Worm (Caenorhabditis elegans): ENCODE results near the gene skat-1.

skat-1 gene

DNA sequence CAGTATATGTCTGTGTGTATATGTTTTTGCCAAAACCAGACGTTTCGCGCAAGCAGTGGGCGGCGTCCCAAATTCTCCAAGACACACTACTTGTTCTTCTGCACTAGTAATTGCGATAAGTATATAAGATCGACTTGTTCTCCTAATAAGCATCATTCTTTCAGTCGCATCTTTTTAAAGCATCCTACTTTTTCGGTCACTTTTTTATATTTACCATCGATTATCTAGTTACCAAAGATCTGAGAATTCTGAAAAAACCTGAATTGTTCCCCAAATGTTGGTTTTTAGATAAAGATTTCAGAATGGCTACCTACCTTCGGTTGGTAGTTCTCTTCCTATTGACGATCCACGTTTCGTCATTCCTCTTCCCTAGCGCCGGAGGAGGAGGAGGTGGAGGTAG is 34.6 kb downstream of the skat-1 start, which contains the start of gene grl-25:
grl-25 (plus strand) TSS at position 301 of the 400 bp plus-strand sequence.
- no peak for TF ChIP-seq ztf-11 (tag; optimal IDR thresholded peaks at IDR 0.05)
- TF ChIP-seq unc-62 (GFP tag; optimal IDR thresholded peaks at IDR 0.05) = no peak
- no peak for TF ChIP-seq flh-1 (GFP tag; optimal IDR thresholded peaks at IDR 0.05)
- no peak for TF ChIP-seq nhr-28 (tag; optimal IDR thresholded peaks at IDR 0.05)
- no peak for TF ChIP-seq ceh-83 (GFP tag; optimal IDR thresholded peaks at IDR 0.05)
- no peak for TF ChIP-seq ceh-39 (tag; optimal IDR thresholded peaks at IDR 0.05)

- TF ChIP-seq pha-4 (tag; optimal IDR thresholded peaks at IDR 0.05) = no peak
- TF ChIP-seq zip-8 (tag; optimal IDR thresholded peaks at IDR 0.05) = peak; percentile 29
- TF ChIP-seq ceh-43 (GFP tag; optimal IDR thresholded peaks at IDR 0.05) = no peak
- no peak for TF ChIP-seq unc-62 (GFP tag; optimal IDR thresholded peaks at IDR 0.05)
- no peak for TF ChIP-seq elt-3 (tag; optimal IDR thresholded peaks at IDR 0.05)
- TF ChIP-seq tbx-8 (GFP tag; optimal IDR thresholded peaks at IDR 0.05) = no peak
- TF ChIP-seq drap-1 (GFP tag; optimal IDR thresholded peaks at IDR 0.05) = no peak
Measured at ce11 chrIII:8960664-8961063, 35.9 kb downstream of the skat-1 start, which contains the start of gene ZK643.6. ZK643.6 (minus strand) TSS chrIII:8960764.

DNA sequence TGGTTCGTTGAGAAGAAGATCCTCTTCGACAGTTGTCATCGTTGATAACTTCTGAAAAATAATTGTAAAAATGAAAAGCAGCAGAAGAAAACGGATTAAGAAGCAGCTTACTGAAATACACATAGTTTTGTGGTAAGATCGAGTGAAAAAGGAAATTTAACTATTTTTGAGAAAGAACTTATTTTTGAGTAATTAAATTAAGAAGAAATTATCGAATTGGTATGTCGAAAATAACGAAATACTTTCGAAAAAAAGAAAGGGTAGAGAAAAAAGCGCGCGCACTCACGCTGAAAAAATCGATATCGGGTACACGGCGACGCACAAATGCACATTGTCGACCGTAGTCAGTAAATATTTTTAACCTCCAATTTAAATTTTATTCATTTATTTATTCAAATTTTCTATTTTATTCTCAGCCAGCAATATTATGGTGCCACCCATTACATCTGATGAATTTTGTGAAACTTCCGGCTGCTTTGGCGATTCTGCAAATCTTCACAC is 40.4 kb downstream of the skat-1 start, which contains the start of the genes ZK643.5 and ZK643.2:
ZK643.5 (minus strand) TSS at position 51 of the 501 bp plus-strand sequence.
ZK643.2 (plus strand) TSS at position 395 of the 501 bp plus-strand sequence.
- TF ChIP-seq lsy-2 (tag; optimal IDR thresholded peaks at IDR 0.05) (peak; percentile 94), ces-1 (GFP tag; optimal IDR thresholded peaks at IDR 0.05) (peak; percentile 64), pha-4 (tag; optimal IDR thresholded peaks at IDR 0.05) (peak; percentile 15), tbx-8 (GFP tag; optimal IDR thresholded peaks at IDR 0.05) (no peak), mls-2 (tag; optimal IDR thresholded peaks at IDR 0.05) (no peak), ceh-39 (tag; optimal IDR thresholded peaks at IDR 0.05) (peak; percentile 97), sptf-1 (tag; optimal IDR thresholded peaks at IDR 0.05) (no peak), lin-13 (tag; optimal IDR thresholded peaks at IDR 0.05) (peak; percentile 23), mep-1 (tag; optimal IDR thresholded peaks at IDR 0.05) (peak; percentile 69)

DNA sequence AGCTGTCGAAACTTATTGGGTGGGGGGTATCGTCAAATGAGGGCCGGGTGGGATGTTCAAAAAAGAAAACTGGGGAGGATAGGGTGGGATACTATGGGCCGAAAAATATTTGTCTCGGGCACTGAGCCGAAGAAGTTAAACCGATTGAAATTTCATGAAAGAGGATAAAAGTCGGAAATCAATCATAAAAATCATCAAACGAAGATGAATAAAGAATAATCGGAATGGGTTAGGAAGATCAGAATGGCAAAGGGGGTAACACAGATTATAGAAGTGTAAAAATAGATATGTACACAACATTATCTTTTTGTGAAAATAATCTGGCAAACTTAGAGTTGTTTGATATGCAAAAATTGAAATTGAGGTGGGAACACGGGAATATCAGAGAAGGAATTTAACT is 41.0 kb downstream of the skat-1 start:
- TF ChIP-seq flh-1 (GFP tag; optimal IDR thresholded peaks at IDR 0.05) (no peak), lin-32 (GFP tag; optimal IDR thresholded peaks at IDR 0.05) (no peak), unc-39 (tag; optimal IDR thresholded peaks at IDR 0.05) (no peak), drap-1 (GFP tag; optimal IDR thresholded peaks at IDR 0.05) (no peak), ceh-39 (tag; optimal IDR thresholded peaks at IDR 0.05) (no peak), ces-1 (GFP tag; optimal IDR thresholded peaks at IDR 0.05) (no peak), cnd-1 (tag; optimal IDR thresholded peaks at IDR 0.05) (no peak)

- TF ChIP-seq blmp-1 (tag; optimal IDR thresholded peaks at IDR 0.05) = no peak
- TF ChIP-seq ceh-43 (GFP tag; optimal IDR thresholded peaks at IDR 0.05) = no peak
- TF ChIP-seq lsy-2 (tag; optimal IDR thresholded peaks at IDR 0.05) = no peak
- no peak for TF ChIP-seq zip-8 (tag; optimal IDR thresholded peaks at IDR 0.05)
- TF ChIP-seq mep-1 (tag; optimal IDR thresholded peaks at IDR 0.05) = no peak
- TF ChIP-seq elt-1 (tag; optimal IDR thresholded peaks at IDR 0.05; ENCODE audit: borderline replicate concordance, insufficient read depth) = no peak
- no peak for TF ChIP-seq ceh-83 (GFP tag; optimal IDR thresholded peaks at IDR 0.05)
- TF ChIP-seq ces-1 (GFP tag; optimal IDR thresholded peaks at IDR 0.05) = no peak
- TF ChIP-seq nhr-237 (tag; optimal IDR thresholded peaks at IDR 0.05) = no peak
- TF ChIP-seq mls-2 (tag; optimal IDR thresholded peaks at IDR 0.05) = no peak
- no peak for TF ChIP-seq pha-4 (tag; optimal IDR thresholded peaks at IDR 0.05)
- no peak for TF ChIP-seq elt-3 (tag; optimal IDR thresholded peaks at IDR 0.05)
- TF ChIP-seq M03D4.4 (tag; optimal IDR thresholded peaks at IDR 0.05) = no peak
- no peak for TF ChIP-seq ztf-11 (tag; optimal IDR thresholded peaks at IDR 0.05)
Measured at ce11 chrIII:8949147-8949546, 47.4 kb downstream of the skat-1 start.

DNA sequence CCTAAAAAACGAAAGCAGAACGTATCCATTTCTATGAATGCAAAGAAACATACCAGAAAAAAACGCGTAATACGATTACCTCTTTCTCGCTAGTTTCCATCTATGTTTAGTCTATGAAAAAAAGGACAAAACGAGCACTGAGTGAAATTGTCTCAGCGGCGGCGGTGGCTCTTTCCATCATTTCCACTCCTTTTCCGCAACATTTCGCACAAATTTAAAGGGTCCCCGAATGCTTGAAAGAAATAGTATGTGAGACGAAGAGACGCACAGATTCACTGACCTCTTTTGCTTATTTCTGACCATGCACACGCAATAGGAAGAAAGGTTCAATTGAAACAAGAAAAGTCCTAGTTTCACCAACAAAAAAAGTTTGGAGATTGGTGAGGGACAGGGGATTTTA is 50.3 kb downstream of the skat-1 start:
- TF ChIP-seq unc-62 (GFP tag; optimal IDR thresholded peaks at IDR 0.05) = no peak
- no peak for TF ChIP-seq nhr-12 (tag; optimal IDR thresholded peaks at IDR 0.05)
- TF ChIP-seq cnd-1 (tag; optimal IDR thresholded peaks at IDR 0.05) = no peak
- TF ChIP-seq snpc-4 (tag; optimal IDR thresholded peaks at IDR 0.05) = no peak
- TF ChIP-seq mab-5 (tag; optimal IDR thresholded peaks at IDR 0.05) = no peak
- no peak for TF ChIP-seq ceh-43 (GFP tag; optimal IDR thresholded peaks at IDR 0.05)
- no peak for TF ChIP-seq ces-1 (GFP tag; optimal IDR thresholded peaks at IDR 0.05)
- no peak for TF ChIP-seq lsy-2 (tag; optimal IDR thresholded peaks at IDR 0.05)
- no peak for TF ChIP-seq elt-3 (tag; optimal IDR thresholded peaks at IDR 0.05)
- TF ChIP-seq lin-32 (GFP tag; optimal IDR thresholded peaks at IDR 0.05) = no peak
- no peak for TF ChIP-seq unc-120 (tag; optimal IDR thresholded peaks at IDR 0.05; ENCODE audit: poor library complexity, severe bottlenecking)
- no peak for TF ChIP-seq drap-1 (GFP tag; optimal IDR thresholded peaks at IDR 0.05)
- no peak for TF ChIP-seq flh-1 (GFP tag; optimal IDR thresholded peaks at IDR 0.05)
- TF ChIP-seq nhr-28 (tag; optimal IDR thresholded peaks at IDR 0.05) = no peak
- no peak for TF ChIP-seq bed-3 (GFP tag; optimal IDR thresholded peaks at IDR 0.05)
- no peak for TF ChIP-seq ham-2 (GFP tag; optimal IDR thresholded peaks at IDR 0.05)
